Worm (Caenorhabditis elegans) whole organism, midembryonic: Measurements from ENCODE around the gene C34C6.10.

ENCODE experiments used
- T22C8.4 ChIP-seq: fragments of 200-800 bp; sonication (Bioruptor generic); IDR thresholded peaks from 2 replicates; pipeline ENCODE4 v1.3.6; 2022; ENCODE audit warnings: missing genetic modification characterization, missing compliant biosample characterization
- cog-1 ChIP-seq: sonication (generic microtip); optimal IDR thresholded peaks from 2 replicates; lab custom pipeline; 2016; ENCODE audit warnings: missing genetic modification characterization, missing compliant biosample characterization
- flt-1 ChIP-seq: fragments of 200-800 bp; sonication (Bioruptor generic); IDR thresholded peaks from 2 replicates; pipeline ENCODE4 v1.3.6; 2022; ENCODE audit warnings: missing genetic modification characterization, missing compliant biosample characterization
- klf-2 ChIP-seq: fragments of 200-800 bp; sonication (Bioruptor generic); conservative IDR thresholded peaks from 2 replicates; pipeline ENCODE4 v1.3.6; 2022; ENCODE audit warnings: missing genetic modification reagents, missing genetic modification characterization, missing compliant biosample characterization
- med-1 ChIP-seq: sonication (generic microtip); optimal IDR thresholded peaks from 2 replicates; lab custom pipeline; 2017; ENCODE audit warnings: missing genetic modification characterization, mild to moderate bottlenecking, missing compliant biosample characterization, antibody characterized with exemption, missing genetic modification reagents; ENCODE audit not compliant: insufficient read depth
- ref-1 ChIP-seq: fragments of 200-800 bp; sonication (Bioruptor generic); conservative IDR thresholded peaks from 2 replicates; pipeline ENCODE4 v1.3.6; 2022; ENCODE audit warnings: missing genetic modification reagents, missing genetic modification characterization, missing compliant biosample characterization
- tab-1 ChIP-seq: fragments of 200-800 bp; sonication (Bioruptor generic); IDR thresholded peaks from 2 replicates; pipeline ENCODE4 v1.3.6; 2022; ENCODE audit warnings: missing genetic modification characterization, missing compliant biosample characterization
- ztf-23 ChIP-seq: fragments of 200-800 bp; sonication (Bioruptor generic); IDR thresholded peaks from 2 replicates; pipeline ENCODE4 v1.3.6; 2022; ENCODE audit warnings: missing genetic modification reagents, missing genetic modification characterization, missing compliant biosample characterization
- ztf-29 ChIP-seq: fragments of 200-800 bp; sonication (Bioruptor generic); IDR thresholded peaks from 2 replicates; pipeline ENCODE4 v1.3.6; 2022; ENCODE audit warnings: missing genetic modification reagents, missing genetic modification characterization, missing compliant biosample characterization

Gene C34C6.10

ce11 chrII:8701059-8701458, 5.4 kb upstream of the C34C6.10 start:
- no peak for TF ChIP-seq klf-2 (GFP tag; lab: Robert Waterston, UW)
- TF ChIP-seq ztf-23, result no peak
- no peak for TF ChIP-seq flt-1
- no peak for TF ChIP-seq tab-1 (GFP tag; lab: Robert Waterston, UW)
- no peak for TF ChIP-seq med-1 (GFP tag; lab: Kevin White, UChicago)
- no peak for TF ChIP-seq T22C8.4 (GFP tag; lab: Robert Waterston, UW)
- TF ChIP-seq cog-1 (tag; lab: Kevin White, UChicago), result no peak
- no peak for TF ChIP-seq ztf-29
- TF ChIP-seq ref-1 (GFP tag; lab: Robert Waterston, UW), result no peak

ce11 chrII:8698828-8699227, 3.1 kb upstream of the C34C6.10 start, which contains the start of gene chdh-1:
chdh-1 (minus strand) TSS chrII:8698928.
- no peak for TF ChIP-seq klf-2 (GFP tag; lab: Robert Waterston, UW)
- TF ChIP-seq ztf-23, result no peak
- TF ChIP-seq ztf-29, result no peak
- no peak for TF ChIP-seq T22C8.4 (GFP tag; lab: Robert Waterston, UW)
- no peak for TF ChIP-seq cog-1 (tag; lab: Kevin White, UChicago)
- TF ChIP-seq ref-1 (GFP tag; lab: Robert Waterston, UW), result no peak
- no peak for TF ChIP-seq flt-1
- no peak for TF ChIP-seq tab-1 (GFP tag; lab: Robert Waterston, UW)
- TF ChIP-seq med-1 (GFP tag; lab: Kevin White, UChicago), result no peak

DNA sequence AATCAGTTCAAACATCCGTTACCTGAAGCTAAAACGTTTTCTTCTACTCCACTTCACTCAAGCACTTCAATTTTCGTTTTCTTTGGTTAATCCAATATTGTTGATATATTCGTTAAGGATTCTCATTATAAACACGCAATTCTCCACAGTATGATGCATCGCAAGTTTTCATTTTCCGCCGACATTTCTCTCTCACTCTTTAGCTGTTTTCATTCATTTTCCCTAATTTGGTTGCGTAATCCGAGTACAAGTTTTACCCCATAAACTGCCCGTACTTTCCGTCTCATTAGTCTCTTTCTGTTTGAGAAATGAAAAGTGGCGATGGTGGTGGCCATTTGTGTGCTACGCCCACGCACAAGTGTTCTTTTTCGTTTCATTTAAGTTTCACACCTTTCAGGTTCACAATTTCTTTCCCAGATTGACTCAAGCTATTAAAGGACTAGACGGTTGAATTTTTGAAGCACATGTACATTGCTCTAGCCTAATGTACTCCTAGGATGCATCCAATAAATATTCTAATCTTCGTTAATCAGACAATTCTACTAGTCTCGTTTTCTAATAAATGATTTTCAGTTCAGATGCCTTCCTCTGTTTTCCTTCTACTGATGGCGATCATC, 4.2 kb downstream of the C34C6.10 start, which contains the start of gene C34C6.3:
Gene C34C6.3, plus strand, starts transcription at position 567 of the 617 bp plus-strand sequence.
- TF ChIP-seq med-1 (GFP tag; lab: Kevin White, UChicago) (no peak), tab-1 (GFP tag; lab: Robert Waterston, UW) (no peak)

- TF ChIP-seq klf-2 (GFP tag; lab: Robert Waterston, UW) (no peak), ref-1 (GFP tag; lab: Robert Waterston, UW) (no peak), med-1 (GFP tag; lab: Kevin White, UChicago) (no peak)
These were observed 10.1 kb downstream of the C34C6.10 start, which contains the start of gene C34C6.9 for ce11 chrII:8685623-8686022. C34C6.9 (plus strand) TSS chrII:8685923.

DNA sequence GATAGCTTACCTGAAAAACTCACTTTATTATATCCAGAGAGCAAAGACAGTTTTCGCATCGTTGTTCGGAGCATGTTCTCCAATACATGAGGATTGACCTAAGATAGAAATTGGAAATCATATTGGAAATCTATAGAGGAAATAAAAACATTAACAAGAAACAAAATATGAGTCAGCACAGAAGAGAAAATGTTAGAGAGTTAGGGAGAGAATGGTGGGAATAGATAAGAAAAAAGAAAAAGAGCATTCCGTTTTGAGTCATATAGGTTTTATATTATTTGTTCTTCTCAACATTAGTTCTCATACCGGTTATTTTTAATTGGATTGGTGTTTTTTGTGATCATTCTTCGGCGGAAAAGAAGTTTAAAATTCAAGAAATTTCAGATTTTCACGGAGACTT, 10.9 kb downstream of the C34C6.10 start, which contains the start of gene hgap-2:
Gene hgap-2, minus strand, starts transcription at position 101 of the 400 bp plus-strand sequence.
- TF ChIP-seq med-1 (GFP tag; lab: Kevin White, UChicago) (no peak), T22C8.4 (GFP tag; lab: Robert Waterston, UW) (no peak), cog-1 (tag; lab: Kevin White, UChicago) (no peak), ref-1 (GFP tag; lab: Robert Waterston, UW) (no peak), flt-1 (no peak), tab-1 (GFP tag; lab: Robert Waterston, UW) (no peak), ztf-23 (no peak), ztf-29 (no peak), klf-2 (GFP tag; lab: Robert Waterston, UW) (no peak)

ce11 chrII:8683933-8684332, 11.8 kb downstream of the C34C6.10 start:
- TF ChIP-seq T22C8.4 (GFP tag; lab: Robert Waterston, UW), result no peak
- no peak for TF ChIP-seq ztf-23
- no peak for TF ChIP-seq tab-1 (GFP tag; lab: Robert Waterston, UW)
- TF ChIP-seq ref-1 (GFP tag; lab: Robert Waterston, UW), result no peak
- TF ChIP-seq cog-1 (tag; lab: Kevin White, UChicago), result no peak
- no peak for TF ChIP-seq flt-1
- no peak for TF ChIP-seq klf-2 (GFP tag; lab: Robert Waterston, UW)
- no peak for TF ChIP-seq med-1 (GFP tag; lab: Kevin White, UChicago)
- no peak for TF ChIP-seq ztf-29

DNA sequence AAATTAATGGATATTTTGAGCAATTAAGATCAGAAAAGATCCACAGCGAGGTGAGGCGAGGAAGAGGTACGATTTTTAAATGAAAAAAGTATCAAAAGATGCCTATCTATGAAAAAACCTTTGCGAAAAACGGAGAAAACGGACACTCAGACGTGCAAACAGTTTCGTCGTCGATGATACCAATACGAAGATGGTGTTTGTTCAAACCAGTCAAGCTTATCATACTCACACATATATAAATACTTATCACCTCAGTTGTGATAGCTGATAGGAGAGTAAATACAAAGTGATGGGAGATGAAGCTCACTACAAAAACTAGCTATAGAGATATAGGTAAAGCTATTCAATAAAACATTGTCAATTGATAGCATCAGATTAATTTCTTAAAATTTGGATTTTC, 15.9 kb downstream of the C34C6.10 start:
- no peak for TF ChIP-seq klf-2 (GFP tag; lab: Robert Waterston, UW)
- no peak for TF ChIP-seq cog-1 (tag; lab: Kevin White, UChicago)
- no peak for TF ChIP-seq ref-1 (GFP tag; lab: Robert Waterston, UW)
- TF ChIP-seq flt-1, result no peak
- TF ChIP-seq T22C8.4 (GFP tag; lab: Robert Waterston, UW), result no peak
- no peak for TF ChIP-seq med-1 (GFP tag; lab: Kevin White, UChicago)
- TF ChIP-seq ztf-23, result no peak
- TF ChIP-seq ztf-29, result no peak
- TF ChIP-seq tab-1 (GFP tag; lab: Robert Waterston, UW), result no peak

DNA sequence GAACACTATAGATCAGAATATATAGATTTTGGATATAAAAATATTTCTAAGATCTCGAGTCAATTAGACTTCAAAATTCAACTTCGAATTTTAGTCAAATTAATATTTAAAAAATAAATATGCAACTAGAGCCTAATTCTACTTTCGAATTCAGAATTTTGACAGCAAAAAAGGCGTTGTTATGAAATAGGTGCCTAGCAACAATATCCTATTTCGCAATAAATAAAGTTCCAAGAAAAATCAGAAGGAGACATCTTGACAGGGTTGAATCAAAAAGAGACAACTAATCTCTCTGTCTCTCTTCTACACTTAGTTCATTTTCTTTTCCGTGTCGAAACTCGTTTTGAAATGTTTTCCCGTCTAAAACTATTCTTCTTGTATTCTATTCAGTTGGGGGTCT, 20.3 kb downstream of the C34C6.10 start:
- TF ChIP-seq ztf-29 (no peak), klf-2 (GFP tag; lab: Robert Waterston, UW) (no peak), ref-1 (GFP tag; lab: Robert Waterston, UW) (no peak), med-1 (GFP tag; lab: Kevin White, UChicago) (no peak), flt-1 (no peak), cog-1 (tag; lab: Kevin White, UChicago) (no peak), T22C8.4 (GFP tag; lab: Robert Waterston, UW) (no peak)

DNA sequence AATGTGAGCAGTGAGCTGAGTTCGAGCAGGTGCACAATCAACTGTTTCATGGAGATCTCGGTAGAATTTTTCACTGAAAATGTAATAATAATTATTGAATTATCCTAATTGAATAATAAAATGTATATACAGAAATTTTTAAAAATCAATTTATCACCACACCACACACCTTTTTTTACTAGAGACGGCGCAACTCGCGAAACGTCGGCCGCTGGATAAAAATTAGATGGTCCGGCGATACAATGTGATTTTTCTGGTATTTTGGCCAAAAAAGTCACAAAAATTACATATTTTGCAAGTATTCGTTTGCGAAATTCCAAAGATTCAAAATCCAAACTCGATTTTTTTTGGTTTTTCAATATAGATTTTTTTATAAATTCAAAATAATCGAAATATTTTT, 24.8 kb downstream of the C34C6.10 start:
- TF ChIP-seq ztf-23 (no peak), med-1 (GFP tag; lab: Kevin White, UChicago) (no peak)

DNA sequence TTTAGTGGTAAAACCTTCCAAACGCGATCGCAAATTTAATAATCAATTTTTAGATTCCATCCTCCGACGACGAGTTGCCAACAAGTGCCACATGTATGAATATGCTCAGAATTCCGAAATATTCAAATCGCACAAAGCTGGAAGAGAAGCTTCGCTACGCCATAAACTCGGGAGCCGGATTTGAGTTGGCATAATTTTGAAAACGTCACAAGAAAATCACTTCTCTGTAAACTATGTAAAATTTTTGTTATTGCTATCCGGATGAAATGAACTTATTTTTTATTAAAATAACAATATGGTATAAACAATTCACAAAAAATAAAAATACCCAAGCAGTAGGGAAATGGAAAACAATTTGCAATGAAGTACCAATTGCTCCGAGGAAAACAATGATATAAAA, 26.8 kb downstream of the C34C6.10 start:
- no peak for TF ChIP-seq T22C8.4 (GFP tag; lab: Robert Waterston, UW)
- TF ChIP-seq ref-1 (GFP tag; lab: Robert Waterston, UW), result no peak
- no peak for TF ChIP-seq klf-2 (GFP tag; lab: Robert Waterston, UW)
- no peak for TF ChIP-seq flt-1
- TF ChIP-seq ztf-23, result no peak
- TF ChIP-seq tab-1 (GFP tag; lab: Robert Waterston, UW), result no peak
- TF ChIP-seq med-1 (GFP tag; lab: Kevin White, UChicago), result no peak
- no peak for TF ChIP-seq cog-1 (tag; lab: Kevin White, UChicago)
- TF ChIP-seq ztf-29, result no peak
